Fruit fly (Drosophila melanogaster): ENCODE measurements around the gene Ir64a.

Ir64a gene

DNA sequence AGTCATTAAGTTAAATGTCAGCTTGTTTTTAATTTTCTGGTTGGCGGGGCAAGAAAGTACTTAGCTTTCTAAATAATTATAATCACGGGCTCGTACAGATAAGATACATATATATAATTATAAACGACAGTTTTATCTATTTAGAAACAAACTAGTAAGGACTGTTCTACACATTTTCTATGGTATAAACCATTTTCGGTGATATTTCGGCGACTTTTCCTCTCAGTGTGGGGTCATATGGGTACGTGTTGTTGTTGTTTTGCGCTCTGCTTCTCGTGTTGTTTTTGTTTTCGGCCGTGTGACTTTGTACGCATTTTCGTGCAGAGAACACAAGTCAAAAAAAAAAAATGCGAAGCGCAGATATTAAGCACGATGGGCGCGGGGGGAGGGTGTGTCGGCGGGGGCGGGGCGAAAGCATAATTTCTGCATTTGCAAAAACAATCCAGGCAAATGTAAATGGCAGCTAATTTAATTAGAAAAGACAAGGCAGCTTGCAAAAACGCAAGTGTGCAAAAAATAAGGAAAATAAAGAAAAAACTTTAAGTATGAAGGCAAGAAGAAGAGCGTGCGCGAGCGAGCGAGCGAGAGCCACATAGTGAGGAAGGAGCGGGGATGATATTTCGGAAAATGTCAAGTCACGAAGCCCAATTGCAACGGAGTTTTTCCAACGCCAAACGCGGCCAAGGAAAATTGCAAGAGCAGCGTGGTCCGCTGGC lies 17.3 kb downstream of the Ir64a start:
- TF ChIP-seq CG33017 (tag; optimal IDR thresholded peaks at IDR 0.05): no peak
- no peak for TF ChIP-seq Crg-1 (GFP tag; optimal IDR thresholded peaks at IDR 0.05)
- TF ChIP-seq CG5204 (GFP tag; optimal IDR thresholded peaks at IDR 0.05): no peak
- TF ChIP-seq kay (GFP tag; ENCODE audit: borderline replicate concordance): no peak
- TF ChIP-seq ovo (GFP tag; optimal IDR thresholded peaks at IDR 0.05): no peak
- TF ChIP-seq CG7101 (tag; optimal IDR thresholded peaks at IDR 0.05): no peak
- TF ChIP-seq CG11617 (GFP tag; optimal IDR thresholded peaks at IDR 0.05): peak; percentile 9
- no peak for TF ChIP-seq Clk (GFP tag; optimal IDR thresholded peaks at IDR 0.05)
- no peak for TF ChIP-seq toe (GFP tag; optimal IDR thresholded peaks at IDR 0.05)
- TF ChIP-seq bab1 (GFP tag; optimal IDR thresholded peaks at IDR 0.05): no peak
- peak; percentile 87 for TF ChIP-seq tj (GFP tag; optimal IDR thresholded peaks at IDR 0.05)
- no peak for TF ChIP-seq pad (GFP tag; optimal IDR thresholded peaks at IDR 0.05)
- peak; percentile 63 to 90 for TF ChIP-seq cnc (optimal IDR thresholded peaks at IDR 0.05)

DNA sequence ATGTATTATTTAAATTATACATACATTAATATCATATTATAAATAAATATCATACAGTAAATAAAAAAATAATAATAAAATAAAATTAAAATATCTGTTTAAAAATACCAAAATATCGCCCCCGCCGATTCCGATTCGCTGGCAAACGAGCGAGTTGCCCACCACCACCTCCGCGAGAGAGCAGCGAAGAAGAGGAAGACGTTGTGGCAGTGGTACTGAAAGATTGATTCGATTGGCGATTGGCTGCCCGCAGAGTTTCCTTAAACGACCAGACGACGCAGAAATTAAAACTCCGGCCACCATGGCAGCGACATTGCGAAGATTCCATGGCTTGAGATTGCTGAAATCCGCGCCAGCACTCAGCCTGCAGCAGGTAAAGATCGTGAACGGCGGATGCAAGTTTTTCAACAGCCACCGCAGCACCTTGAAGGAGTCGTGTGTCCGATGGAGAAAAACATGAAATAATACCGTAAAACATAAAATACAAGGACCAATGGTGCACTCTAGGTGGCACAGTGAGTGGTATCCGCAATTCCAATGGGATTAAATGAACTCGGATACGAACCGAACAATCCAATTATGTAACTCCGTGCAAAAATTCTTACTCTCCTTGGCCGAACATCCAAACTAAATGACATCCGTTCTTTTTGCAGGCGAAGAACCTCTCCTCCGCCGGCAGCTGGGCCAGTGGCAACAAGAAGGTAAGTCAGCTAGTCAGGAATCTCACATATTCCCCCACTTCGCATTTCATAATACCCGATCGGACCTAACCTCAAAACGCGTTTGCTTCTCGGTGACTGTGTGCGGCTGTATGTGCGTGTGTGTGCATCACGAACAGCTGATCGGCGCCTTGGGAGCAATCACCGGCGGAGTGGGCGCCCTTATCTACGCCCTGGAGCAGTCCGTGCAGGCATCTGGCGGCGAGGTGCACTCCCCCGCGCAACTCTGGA lies 22.3 kb downstream of the Ir64a start, which contains the start of gene Cyt-c1:
TSS of gene Cyt-c1 (plus strand) at position 173 of the 950 bp plus-strand sequence.
- TF ChIP-seq Mnt (GFP tag; optimal IDR thresholded peaks at IDR 0.05) (peak; percentile 17), CG14711 (tag; optimal IDR thresholded peaks at IDR 0.05) (peak; percentile 19), CG33017 (tag; optimal IDR thresholded peaks at IDR 0.05) (peak; percentile 48), kay (GFP tag; ENCODE audit: borderline replicate concordance) (no peak)

DNA sequence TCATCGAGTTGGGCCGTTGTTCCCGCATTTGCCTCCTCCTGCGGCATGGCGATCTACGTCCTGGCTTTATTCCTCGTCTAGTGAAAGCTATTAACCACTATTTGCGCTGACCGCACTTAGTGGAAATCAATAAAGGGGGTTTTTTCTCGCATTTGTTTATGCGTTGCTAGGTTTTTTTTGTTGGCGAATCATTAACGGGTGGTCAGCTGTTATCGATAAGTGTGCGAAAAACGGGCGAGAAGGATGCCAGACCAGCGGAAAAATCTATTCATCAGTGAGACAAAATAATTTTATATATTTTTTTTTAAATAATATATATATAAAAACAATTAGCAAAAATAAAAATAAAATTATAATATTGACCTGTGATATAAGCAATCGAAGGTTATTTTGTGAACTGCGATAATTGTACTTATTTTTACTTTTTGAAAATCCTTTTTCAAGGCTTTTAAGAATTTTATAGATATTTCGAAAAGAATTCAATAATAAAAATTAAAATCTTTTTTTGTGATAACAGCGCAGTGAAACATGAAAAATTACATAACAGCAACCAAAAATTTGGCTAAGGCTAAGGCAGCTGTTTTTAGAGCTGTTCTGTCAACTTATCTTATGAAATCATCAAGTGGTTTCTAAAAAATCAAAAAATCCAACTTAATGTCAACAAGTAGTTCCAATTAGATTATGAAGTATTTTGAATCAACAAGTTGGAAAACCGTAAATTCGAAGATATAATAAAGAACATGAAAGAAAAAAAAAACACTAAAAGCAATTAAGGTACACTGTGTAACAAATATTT lies 23.2 kb downstream of the Ir64a start, which contains the start of gene Klp64D:
TSS of gene Klp64D (minus strand) at position 185 of the 796 bp plus-strand sequence.
- TF ChIP-seq kay (GFP tag; ENCODE audit: borderline replicate concordance) (peak; percentile 85), Hr96 (GFP tag; optimal IDR thresholded peaks at IDR 0.05) (no peak), CG1620 (GFP tag; optimal IDR thresholded peaks at IDR 0.05) (peak; percentile 10), cnc (optimal IDR thresholded peaks at IDR 0.05) (no peak), bab1 (GFP tag; optimal IDR thresholded peaks at IDR 0.05) (peak; percentile 41), CG33017 (tag; optimal IDR thresholded peaks at IDR 0.05) (peak; percentile 24), CG7101 (tag; optimal IDR thresholded peaks at IDR 0.05) (peak; percentile 62), pad (GFP tag; optimal IDR thresholded peaks at IDR 0.05) (no peak), ovo (GFP tag; optimal IDR thresholded peaks at IDR 0.05) (no peak), toe (GFP tag; optimal IDR thresholded peaks at IDR 0.05) (no peak), Crg-1 (GFP tag; optimal IDR thresholded peaks at IDR 0.05) (no peak), CG7045 (GFP tag; optimal IDR thresholded peaks at IDR 0.05) (peak; percentile 50), CG14711 (tag; optimal IDR thresholded peaks at IDR 0.05) (peak; percentile 46), tj (GFP tag; optimal IDR thresholded peaks at IDR 0.05) (peak; percentile 48), cic (GFP tag; optimal IDR thresholded peaks at IDR 0.05) (peak; percentile 4), CG11617 (GFP tag; optimal IDR thresholded peaks at IDR 0.05) (peak; percentile 35), CG5204 (GFP tag; optimal IDR thresholded peaks at IDR 0.05) (no peak), Mnt (GFP tag; optimal IDR thresholded peaks at IDR 0.05) (peak; percentile 30), Clk (GFP tag; optimal IDR thresholded peaks at IDR 0.05) (no peak), CG12768 (GFP tag; optimal IDR thresholded peaks at IDR 0.05) (peak; percentile 58)

DNA sequence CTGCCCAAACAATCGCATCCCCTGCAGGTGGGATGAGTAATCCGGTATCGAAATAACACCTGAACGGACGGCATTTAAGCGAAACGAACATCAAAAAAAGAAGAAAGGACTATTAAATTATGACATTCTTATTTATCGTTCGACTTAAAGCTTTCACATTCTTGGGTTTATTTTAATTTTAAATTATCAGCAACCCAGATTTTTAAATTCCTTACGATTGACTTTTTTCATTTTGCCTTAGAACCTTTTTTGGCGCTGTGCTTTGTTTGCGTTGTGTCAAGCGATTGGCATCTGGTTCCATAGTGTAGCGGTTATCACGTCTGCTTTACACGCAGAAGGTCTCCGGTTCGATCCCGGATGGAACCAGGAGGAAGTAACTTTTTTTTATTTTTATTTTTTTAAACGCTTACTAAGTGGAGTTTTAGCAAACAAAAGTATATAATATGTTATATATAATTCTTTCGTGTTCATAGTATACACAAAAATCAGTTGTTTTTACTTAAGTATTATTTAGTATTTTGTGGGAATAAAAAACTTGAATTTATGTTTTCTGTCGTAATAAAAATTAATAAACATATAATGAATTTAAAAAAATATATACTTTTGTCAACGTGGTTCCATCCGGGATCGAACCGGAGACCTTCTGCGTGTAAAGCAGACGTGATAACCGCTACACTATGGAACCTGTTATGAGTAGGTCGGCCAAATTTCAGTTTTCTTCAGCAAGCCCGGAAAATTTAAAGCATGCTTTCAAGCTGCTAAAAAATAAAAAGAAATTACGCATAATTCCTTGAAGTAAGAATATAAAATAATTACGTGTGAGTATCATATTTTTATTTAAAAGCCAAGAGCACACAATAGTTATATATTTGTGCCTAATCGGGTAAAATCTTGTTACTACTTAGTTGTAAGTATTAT lies 26.3 kb downstream of the Ir64a start:
- TF ChIP-seq tj (GFP tag; optimal IDR thresholded peaks at IDR 0.05): no peak
- peak; percentile 70 for TF ChIP-seq kay (GFP tag; ENCODE audit: borderline replicate concordance)
- TF ChIP-seq bab1 (GFP tag; optimal IDR thresholded peaks at IDR 0.05): no peak
- no peak for TF ChIP-seq CG14711 (tag; optimal IDR thresholded peaks at IDR 0.05)

DNA sequence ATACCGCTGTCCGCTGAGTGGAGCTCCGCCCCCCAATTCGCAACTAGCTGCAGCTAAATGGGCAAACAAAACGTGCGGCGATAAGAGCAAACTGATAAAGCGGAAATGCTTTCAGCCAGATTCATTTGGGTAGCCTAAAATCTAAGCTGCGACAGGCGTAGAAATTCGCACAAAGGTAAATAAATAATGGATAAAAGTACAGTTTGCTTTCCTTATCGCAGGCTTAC lies 26.9 kb downstream of the Ir64a start, which contains the start of gene lama:
TSS of gene lama (minus strand) at position 101 of the 227 bp plus-strand sequence.
- no peak for TF ChIP-seq Hr96 (GFP tag; optimal IDR thresholded peaks at IDR 0.05)
- peak; percentile 62 for TF ChIP-seq ovo (GFP tag; optimal IDR thresholded peaks at IDR 0.05)
- peak; percentile 32 for TF ChIP-seq cic (GFP tag; optimal IDR thresholded peaks at IDR 0.05)
